Fruit fly (Drosophila melanogaster) whole organism, embryonic: Measurements from ENCODE around the gene ScpX.
A peak's percentile ranks its signal among the peaks of the same experiment; 100 is the strongest.

Source experiments
- Atf-2 ChIP-seq: fragments of 200-800 bp; sonication (Bioruptor generic); optimal IDR thresholded peaks from 2 replicates; lab custom pipeline; 2016; ENCODE audit warnings: missing biosample characterization, missing genetic modification characterization
- B-H2 ChIP-seq: fragments of 200-800 bp; sonication (Bioruptor generic); optimal IDR thresholded peaks from 2 replicates; lab custom pipeline; 2018; ENCODE audit warnings: missing biosample characterization, mild to moderate bottlenecking, missing genetic modification characterization
- CG10274 ChIP-seq: fragments of 200-800 bp; sonication (Bioruptor generic); optimal IDR thresholded peaks from 3 replicates; lab custom pipeline; 2017; ENCODE audit warnings: missing biosample characterization, mild to moderate bottlenecking, missing genetic modification characterization
- CG10431 ChIP-seq: fragments of 200-800 bp; sonication (Bioruptor generic); optimal IDR thresholded peaks from 3 replicates; lab custom pipeline; 2018; ENCODE audit warnings: missing biosample characterization, mild to moderate bottlenecking, missing genetic modification characterization
- CG10654 ChIP-seq: fragments of 200-800 bp; sonication (Bioruptor generic); optimal IDR thresholded peaks from 2 replicates; lab custom pipeline; 2016; ENCODE audit warnings: missing biosample characterization, missing genetic modification characterization
- CG17385 ChIP-seq: fragments of 200-800 bp; sonication (Bioruptor generic); optimal IDR thresholded peaks from 3 replicates; lab custom pipeline; 2018; ENCODE audit warnings: missing biosample characterization, mild to moderate bottlenecking, missing genetic modification characterization
- CG18599 ChIP-seq: fragments of 200-800 bp; sonication (Bioruptor generic); optimal IDR thresholded peaks from 3 replicates; lab custom pipeline; 2017; ENCODE audit warnings: missing biosample characterization, missing genetic modification characterization, mild to moderate bottlenecking, moderate library complexity, missing genetic modification reagents
- CG2199 ChIP-seq: fragments of 200-800 bp; sonication (Bioruptor generic); IDR thresholded peaks from 3 replicates; pipeline ENCODE4 v1.3.6; 2022; ENCODE audit warnings: missing biosample characterization, missing genetic modification characterization
- CG3281 ChIP-seq: fragments of 200-800 bp; sonication (Bioruptor generic); optimal IDR thresholded peaks from 3 replicates; lab custom pipeline; 2017; ENCODE audit warnings: missing biosample characterization, mild to moderate bottlenecking, missing genetic modification characterization
- CG34376 ChIP-seq: fragments of 200-800 bp; sonication (Bioruptor generic); optimal IDR thresholded peaks from 2 replicates; lab custom pipeline; 2018; ENCODE audit warnings: missing biosample characterization, mild to moderate bottlenecking, missing genetic modification characterization
- CG3995 ChIP-seq: fragments of 200-800 bp; sonication (Bioruptor generic); optimal IDR thresholded peaks from 3 replicates; lab custom pipeline; 2016; ENCODE audit warnings: missing biosample characterization, missing genetic modification characterization
- CG5245 ChIP-seq: fragments of 200-800 bp; sonication (Bioruptor generic); optimal IDR thresholded peaks from 3 replicates; lab custom pipeline; 2016; ENCODE audit warnings: missing biosample characterization, missing genetic modification characterization
- CG8388 ChIP-seq: fragments of 200-800 bp; sonication (Bioruptor generic); optimal IDR thresholded peaks from 2 replicates; lab custom pipeline; 2019; ENCODE audit warnings: missing biosample characterization, mild to moderate bottlenecking, missing genetic modification characterization, moderate library complexity
- CG8924 ChIP-seq: fragments of 200-800 bp; optimal IDR thresholded peaks from 3 replicates; lab custom pipeline; 2019; ENCODE audit warnings: missing biosample characterization, mild to moderate bottlenecking, missing genetic modification characterization, moderate library complexity
- CG9817 ChIP-seq: fragments of 200-800 bp; sonication (Bioruptor generic); optimal IDR thresholded peaks from 2 replicates; lab custom pipeline; 2018; ENCODE audit warnings: missing biosample characterization, mild to moderate bottlenecking, missing genetic modification characterization, moderate library complexity
- Deaf1 ChIP-seq: fragments of 200-800 bp; optimal IDR thresholded peaks from 3 replicates; lab custom pipeline; 2019; ENCODE audit warnings: missing biosample characterization, mild to moderate bottlenecking, missing genetic modification characterization, moderate library complexity
- Dek ChIP-seq: fragments of 200-800 bp; sonication (Bioruptor generic); optimal IDR thresholded peaks from 3 replicates; lab custom pipeline; 2019; ENCODE audit warnings: missing biosample characterization, mild to moderate bottlenecking, missing genetic modification characterization, moderate library complexity
- HLH3B ChIP-seq: fragments of 200-800 bp; sonication (Bioruptor generic); IDR thresholded peaks from 2 replicates; pipeline ENCODE4 v1.3.6; 2022; ENCODE audit warnings: missing biosample characterization, missing genetic modification characterization
- Hand ChIP-seq: fragments of 200-800 bp; sonication (Bioruptor generic); optimal IDR thresholded peaks from 2 replicates; lab custom pipeline; 2017; ENCODE audit warnings: mild to moderate bottlenecking, missing biosample characterization, missing genetic modification reagents, missing genetic modification characterization
- Med ChIP-seq: fragments of 200-800 bp; sonication (Bioruptor generic); peaks from one replicate; lab custom pipeline; 2016; ENCODE audit warnings: missing biosample characterization, missing genetic modification characterization, mild to moderate bottlenecking, inconsistent platforms, moderate library complexity
- Tbp ChIP-seq: fragments of >200 bp; optimal IDR thresholded peaks from 2 replicates; lab custom pipeline; 2018; ENCODE audit warnings: missing biosample characterization, missing genetic modification characterization
- YL-1 ChIP-seq: fragments of 200-800 bp; sonication (Bioruptor generic); optimal IDR thresholded peaks from 3 replicates; lab custom pipeline; 2017; ENCODE audit warnings: missing biosample characterization, mild to moderate bottlenecking, missing genetic modification characterization
- chm ChIP-seq: fragments of 200-800 bp; sonication (Bioruptor generic); IDR thresholded peaks from 2 replicates; pipeline ENCODE4 v1.3.6; 2022; ENCODE audit warnings: missing biosample characterization, missing genetic modification characterization
- danr ChIP-seq: fragments of 200-800 bp; sonication (Bioruptor generic); IDR thresholded peaks from 2 replicates; pipeline ENCODE4 v1.3.6; 2022; ENCODE audit warnings: missing biosample characterization, missing genetic modification characterization
- dysf ChIP-seq: fragments of 200-800 bp; sonication (Bioruptor generic); IDR thresholded peaks from 3 replicates; pipeline ENCODE4 v1.3.6; 2022; ENCODE audit warnings: missing biosample characterization, missing genetic modification characterization
- exex ChIP-seq: fragments of 200-800 bp; sonication (Bioruptor generic); optimal IDR thresholded peaks from 4 replicates; lab custom pipeline; 2018; ENCODE audit warnings: missing biosample characterization, mild to moderate bottlenecking, missing genetic modification characterization, moderate library complexity
- eyg ChIP-seq: fragments of 200-800 bp; sonication (Bioruptor generic); optimal IDR thresholded peaks from 3 replicates; lab custom pipeline; 2016; ENCODE audit warnings: missing biosample characterization, missing genetic modification characterization
- fd96Cb ChIP-seq: fragments of 200-800 bp; sonication (Bioruptor generic); optimal IDR thresholded peaks from 2 replicates; lab custom pipeline; 2018; ENCODE audit warnings: missing biosample characterization, mild to moderate bottlenecking, missing genetic modification characterization, moderate library complexity
- hkb ChIP-seq, 2 experiments: fragments of 200-800 bp in 1 of 2; fragments of >200 bp in 1 of 2; sonication (Bioruptor generic) in 1 of 2; IDR thresholded peaks in 1 of 2; optimal IDR thresholded peaks in 1 of 2; 2 replicates each; pipeline versions ENCODE4 v1.3.6 to Lab custom; 2017 to 2022; ENCODE audit warnings: missing biosample characterization in 1 of 2, missing genetic modification characterization in 1 of 2
- ind ChIP-seq: fragments of 200-800 bp; sonication (Bioruptor generic); optimal IDR thresholded peaks from 3 replicates; lab custom pipeline; 2016; ENCODE audit warnings: missing biosample characterization, missing genetic modification characterization
- insv ChIP-seq, 2 experiments: fragments of 200-800 bp; sonication (Bioruptor generic); optimal IDR thresholded peaks; 3 replicates each; lab custom pipeline; 2016 to 2018; ENCODE audit warnings: missing biosample characterization in 2 of 2, missing genetic modification characterization in 2 of 2
- kah ChIP-seq: fragments of 200-800 bp; sonication (Bioruptor generic); optimal IDR thresholded peaks from 2 replicates; lab custom pipeline; 2018; ENCODE audit warnings: missing biosample characterization, mild to moderate bottlenecking, missing genetic modification characterization
- mirr ChIP-seq: fragments of 200-800 bp; sonication (Bioruptor generic); optimal IDR thresholded peaks from 3 replicates; lab custom pipeline; 2018; ENCODE audit warnings: missing biosample characterization, mild to moderate bottlenecking, missing genetic modification characterization
- nerfin-1 ChIP-seq: fragments of 200-800 bp; sonication (Bioruptor generic); optimal IDR thresholded peaks from 3 replicates; lab custom pipeline; 2019; ENCODE audit warnings: missing biosample characterization, mild to moderate bottlenecking, missing genetic modification characterization, moderate library complexity
- org-1 ChIP-seq: fragments of 200-800 bp; sonication (Bioruptor generic); optimal IDR thresholded peaks from 2 replicates; lab custom pipeline; 2017; ENCODE audit warnings: missing biosample characterization, missing genetic modification characterization
- prd ChIP-seq, 3 experiments: fragments of >200 bp in 2 of 3; fragments of 200-800 bp in 1 of 3; sonication (Bioruptor generic) in 1 of 3; optimal IDR thresholded peaks in 2 of 3; IDR thresholded peaks in 1 of 3; 2 replicates in 2 of 3; 3 replicates in 1 of 3; pipeline versions ENCODE4 v1.3.6 to Lab custom; 2017 to 2022; ENCODE audit warnings: missing biosample characterization in 1 of 3, missing genetic modification characterization in 1 of 3
- pros ChIP-seq: fragments of 200-800 bp; sonication (Bioruptor generic); optimal IDR thresholded peaks from 3 replicates; lab custom pipeline; 2019; ENCODE audit warnings: missing biosample characterization, mild to moderate bottlenecking, missing genetic modification characterization, moderate library complexity
- pum ChIP-seq: fragments of 200-800 bp; sonication (Bioruptor generic); optimal IDR thresholded peaks from 2 replicates; lab custom pipeline; 2016; ENCODE audit warnings: missing biosample characterization, missing genetic modification characterization
- schlank ChIP-seq: fragments of 200-800 bp; sonication (Bioruptor generic); optimal IDR thresholded peaks from 2 replicates; lab custom pipeline; 2018; ENCODE audit warnings: missing biosample characterization, mild to moderate bottlenecking, missing genetic modification characterization
- seq ChIP-seq: fragments of 200-800 bp; sonication (Bioruptor generic); IDR thresholded peaks from 2 replicates; pipeline ENCODE4 v1.3.6; 2022; ENCODE audit warnings: missing biosample characterization, missing genetic modification characterization
- sqz ChIP-seq: fragments of 200-800 bp; sonication (Bioruptor generic); optimal IDR thresholded peaks from 3 replicates; lab custom pipeline; 2018; ENCODE audit warnings: missing biosample characterization, mild to moderate bottlenecking, missing genetic modification characterization
- sug ChIP-seq: fragments of 200-800 bp; optimal IDR thresholded peaks from 2 replicates; lab custom pipeline; 2019; ENCODE audit warnings: missing biosample characterization, mild to moderate bottlenecking, missing genetic modification characterization, moderate library complexity
- tap ChIP-seq: fragments of 200-800 bp; optimal IDR thresholded peaks from 3 replicates; lab custom pipeline; 2019; ENCODE audit warnings: missing biosample characterization, mild to moderate bottlenecking, missing genetic modification characterization, moderate library complexity
- tgo ChIP-seq: fragments of 200-800 bp; sonication (Bioruptor generic); IDR thresholded peaks from 3 replicates; pipeline ENCODE4 v1.3.6; 2022; ENCODE audit warnings: missing biosample characterization, missing genetic modification characterization
- twi ChIP-seq: fragments of 200-800 bp; optimal IDR thresholded peaks from 2 replicates; lab custom pipeline; 2019; ENCODE audit warnings: missing biosample characterization, mild to moderate bottlenecking, missing genetic modification characterization, moderate library complexity
- tx ChIP-seq: fragments of 200-800 bp; sonication (Bioruptor generic); optimal IDR thresholded peaks from 2 replicates; lab custom pipeline; 2016; ENCODE audit warnings: missing biosample characterization, missing genetic modification characterization
- wdn ChIP-seq: fragments of 200-800 bp; sonication (Bioruptor generic); IDR thresholded peaks from 2 replicates; pipeline ENCODE4 v1.3.6; 2022; ENCODE audit warnings: missing biosample characterization, missing genetic modification characterization
- zen2 ChIP-seq: fragments of 200-800 bp; sonication (Bioruptor generic); IDR thresholded peaks from 3 replicates; pipeline ENCODE4 v1.3.6; 2022; ENCODE audit warnings: missing biosample characterization, missing genetic modification characterization; ENCODE audit not compliant: partially characterized antibody

ScpX gene

DNA sequence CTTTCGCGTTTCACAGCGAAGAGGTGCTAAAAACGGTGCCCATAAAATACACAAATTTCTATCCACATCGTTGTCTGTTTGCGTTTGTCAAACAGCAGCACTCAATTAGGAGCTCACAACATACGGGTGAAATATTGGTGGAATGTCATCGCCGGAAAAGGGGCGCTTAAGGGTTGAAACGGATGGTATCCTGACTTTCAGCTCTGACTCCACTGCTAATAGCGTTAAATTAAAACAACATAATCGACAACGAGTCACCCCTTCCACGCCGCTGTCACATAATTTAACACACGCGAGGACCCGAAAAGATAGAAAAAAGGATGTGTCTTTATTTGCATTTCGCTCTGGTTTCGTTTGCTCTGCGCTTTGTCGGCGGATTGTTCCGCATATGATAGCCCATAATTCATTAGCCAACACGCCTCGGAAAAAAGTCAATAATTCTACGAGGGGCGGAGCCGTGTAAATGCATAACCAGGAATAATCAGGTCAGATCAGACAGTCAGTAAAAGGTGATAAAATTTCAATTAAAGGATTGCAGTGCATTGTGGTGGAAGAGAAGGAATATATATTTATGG, 45.9 kb upstream of the ScpX start (continued):
- TF ChIP-seq CG5245 (GFP tag; lab: Kevin White, UChicago) (no peak), CG10274 (GFP tag; lab: Kevin White, UChicago) (no peak), YL-1 (GFP tag; lab: Kevin White, UChicago) (no peak), CG3995 (GFP tag; lab: Kevin White, UChicago) (no peak), nerfin-1 (tag; lab: Kevin White, UChicago) (peak; percentile 71), Tbp (GFP tag; lab: Kevin White, UChicago) (no peak), CG2199 (GFP tag; lab: Robert Waterston, UW) (0 out of 3 replicates have a peak, but pooled peaks have one; percentile 30), CG17385 (no peak), CG10654 (no peak), Dek (tag; lab: Kevin White, UChicago) (no peak)

dm6 chr2L:18787415-18787989, 43.5 kb upstream of the ScpX start:
- TF ChIP-seq insv (GFP tag; optimal IDR thresholded peaks at IDR 0.05; lab: Kevin White, UChicago) (no peak), pum (no peak), CG9817 (no peak), hkb (optimal IDR thresholded peaks at IDR 0.05; lab: Kevin White, UChicago) (no peak), hkb (GFP tag; IDR thresholded peaks at IDR 0.05; lab: Robert Waterston, UW) (no peak), Deaf1 (peak; percentile 80), chm (GFP tag; lab: Robert Waterston, UW) (no peak), wdn (GFP tag; lab: Robert Waterston, UW) (no peak), dysf (no peak), CG3281 (no peak), HLH3B (GFP tag; lab: Robert Waterston, UW) (no peak), Hand (no peak), CG8388 (GFP tag; lab: Kevin White, UChicago) (no peak), pros (no peak), mirr (GFP tag; lab: Kevin White, UChicago) (peak; percentile 72), Dek (tag; lab: Kevin White, UChicago) (no peak), B-H2 (GFP tag; lab: Kevin White, UChicago) (no peak), eyg (GFP tag; lab: Kevin White, UChicago) (no peak), twi (tag; lab: Kevin White, UChicago) (no peak), exex (tag; lab: Kevin White, UChicago) (peak; percentile 70), org-1 (GFP tag; lab: Kevin White, UChicago) (no peak), Atf-2 (GFP tag; lab: Kevin White, UChicago) (no peak), sug (tag; lab: Kevin White, UChicago) (peak; percentile 69), tgo (GFP tag; lab: Robert Waterston, UW) (no peak), danr (no peak), prd (optimal IDR thresholded peaks at IDR 0.05; lab: Kevin White, UChicago) (no peak), prd (GFP tag; IDR thresholded peaks at IDR 0.05; lab: Robert Waterston, UW) (no peak), seq (no peak), schlank (no peak), tx (GFP tag; lab: Kevin White, UChicago) (no peak), sqz (GFP tag; lab: Kevin White, UChicago) (no peak), fd96Cb (tag; lab: Kevin White, UChicago) (no peak), ind (GFP tag; lab: Kevin White, UChicago) (no peak), kah (GFP tag; lab: Kevin White, UChicago) (no peak), CG34376 (GFP tag; lab: Kevin White, UChicago) (peak; percentile 66), CG10431 (no peak), CG18599 (peak; percentile 12), zen2 (no peak), tap (tag; lab: Kevin White, UChicago) (no peak), Med (peak; percentile 38), CG8924 (tag; lab: Kevin White, UChicago) (no peak)
